Worm (Caenorhabditis elegans): ENCODE data around the gene Y94H6A.12.

Y94H6A.12 gene

ce11 chrIV:2678152-2678551, 34.7 kb downstream of the Y94H6A.12 start:
- TF ChIP-seq fkh-3 (tag; optimal IDR thresholded peaks at IDR 0.05), result peak; percentile 64
- 0 out of 2 replicates have a peak, but pooled peaks have one; percentile 19 for TF ChIP-seq egrh-3 (GFP tag; IDR thresholded peaks at IDR 0.05)
- TF ChIP-seq cebp-1 (GFP tag; IDR thresholded peaks at IDR 0.05), result no peak
- TF ChIP-seq cebp-1 (tag; optimal IDR thresholded peaks at IDR 0.05), result peak; percentile 17
- TF ChIP-seq K12H6.12 (tag; optimal IDR thresholded peaks at IDR 0.05), result no peak
- TF ChIP-seq nhr-90 (tag; optimal IDR thresholded peaks at IDR 0.05), result no peak
- TF ChIP-seq athp-1 (tag; optimal IDR thresholded peaks at IDR 0.05), result peak; percentile 40
- peak; percentile 14; the same call in 1 of the 2 replicates for TF ChIP-seq D2030.7 (GFP tag; IDR thresholded peaks at IDR 0.05)
- no peak for TF ChIP-seq hlh-26 (GFP tag; conservative IDR thresholded peaks at IDR 0.05)
- TF ChIP-seq repo-1 (tag; optimal IDR thresholded peaks at IDR 0.05), result peak; percentile 14
- peak; percentile 16 for TF ChIP-seq ztf-18 (tag; optimal IDR thresholded peaks at IDR 0.05)
- TF ChIP-seq F52B5.7 (tag; optimal IDR thresholded peaks at IDR 0.05), result peak; percentile 46
- TF ChIP-seq snpc-1.1 (tag; optimal IDR thresholded peaks at IDR 0.05; ENCODE audit: insufficient read depth), result no peak
- peak; percentile 22; the same call in 1 of the 2 replicates for TF ChIP-seq ekl-4 (GFP tag; IDR thresholded peaks at IDR 0.05)
- TF ChIP-seq hsf-1 (GFP tag; IDR thresholded peaks at IDR 0.05), result 0 out of 2 replicates have a peak, but pooled peaks have one; percentile 40
- no peak for TF ChIP-seq ets-4 (GFP tag; optimal IDR thresholded peaks at IDR 0.05)
- 0 out of 2 replicates have a peak, but pooled peaks have one; percentile 33 for TF ChIP-seq Y95B8A.8 (GFP tag; IDR thresholded peaks at IDR 0.05)
- peak; percentile 74 for TF ChIP-seq him-1 (tag; optimal IDR thresholded peaks at IDR 0.05)
- TF ChIP-seq ceh-79 (tag; optimal IDR thresholded peaks at IDR 0.05), result peak; percentile 1
- no peak for TF ChIP-seq ama-1 (optimal IDR thresholded peaks at IDR 0.05)
- no peak for TF ChIP-seq ama-1 (GFP tag; optimal IDR thresholded peaks at IDR 0.05)

ce11 chrIV:2677687-2678086, 35.1 kb downstream of the Y94H6A.12 start:
- TF ChIP-seq ets-4 (GFP tag; optimal IDR thresholded peaks at IDR 0.05) (no peak), ekl-4 (GFP tag; IDR thresholded peaks at IDR 0.05) (no peak), lin-54 (GFP tag; optimal IDR thresholded peaks at IDR 0.05) (peak; percentile 68), pbrm-1 (GFP tag; IDR thresholded peaks at IDR 0.05) (no peak), ztf-18 (tag; optimal IDR thresholded peaks at IDR 0.05) (peak; percentile 31), ccch-3 (GFP tag; optimal IDR thresholded peaks at IDR 0.05) (no peak), sptf-2 (GFP tag; optimal IDR thresholded peaks at IDR 0.05) (no peak), F37B4.10 (GFP tag; IDR thresholded peaks at IDR 0.05) (no peak), athp-1 (tag; optimal IDR thresholded peaks at IDR 0.05) (no peak), B0261.1 (tag; optimal IDR thresholded peaks at IDR 0.05) (no peak), efl-1 (GFP tag; optimal IDR thresholded peaks at IDR 0.05) (peak; percentile 43), attf-3 (GFP tag; conservative IDR thresholded peaks at IDR 0.05) (peak; percentile 86), zfh-2 (GFP tag; conservative IDR thresholded peaks at IDR 0.05) (no peak), Y67H2A.10 (GFP tag; conservative IDR thresholded peaks at IDR 0.05) (no peak), madf-6 (GFP tag; IDR thresholded peaks at IDR 0.05) (peak; percentile 18; the same call in 1 of the 2 replicates), tlf-1 (GFP tag; optimal IDR thresholded peaks at IDR 0.05) (no peak), F49E8.2 (tag; optimal IDR thresholded peaks at IDR 0.05; ENCODE audit: insufficient read depth) (no peak), T07F8.4 (tag; optimal IDR thresholded peaks at IDR 0.05) (no peak), chd-7 (tag; optimal IDR thresholded peaks at IDR 0.05) (no peak), lin-26 (GFP tag; IDR thresholded peaks at IDR 0.05) (no peak), attf-6 (GFP tag; IDR thresholded peaks at IDR 0.05) (no peak), repo-1 (tag; optimal IDR thresholded peaks at IDR 0.05) (no peak), ceh-79 (tag; optimal IDR thresholded peaks at IDR 0.05) (no peak), D2030.7 (GFP tag; IDR thresholded peaks at IDR 0.05) (no peak), F57A8.1 (GFP tag; optimal IDR thresholded peaks at IDR 0.05) (no peak), hlh-12 (tag; optimal IDR thresholded peaks at IDR 0.05) (no peak), gei-17 (GFP tag; optimal IDR thresholded peaks at IDR 0.05) (no peak), dpl-1 (GFP tag; optimal IDR thresholded peaks at IDR 0.05) (no peak), atf-7 (tag; optimal IDR thresholded peaks at IDR 0.05) (no peak), K11D2.4 (GFP tag; IDR thresholded peaks at IDR 0.05) (no peak), somi-1 (GFP tag; optimal IDR thresholded peaks at IDR 0.05) (no peak), akir-1 (GFP tag; optimal IDR thresholded peaks at IDR 0.05) (no peak)
